Worm (Caenorhabditis elegans) whole organism, L1 larva: ENCODE measurements around the gene nspc-12.

Experiments used
- C16A3.4 ChIP-seq: fragments of 150-350 bp; optimal IDR thresholded peaks from 2 replicates; lab custom pipeline; 2014; ENCODE audit warnings: missing biosample characterization, missing genetic modification characterization
- F16B12.6 ChIP-seq: fragments of 150-350 bp; optimal IDR thresholded peaks from 2 replicates; lab custom pipeline; 2014; ENCODE audit warnings: missing biosample characterization, missing genetic modification characterization
- alr-1 ChIP-seq: fragments of 200-800 bp; sonication (Bioruptor generic); optimal IDR thresholded peaks from 2 replicates; lab custom pipeline; 2018; ENCODE audit warnings: borderline replicate concordance, mild to moderate bottlenecking, missing genetic modification characterization, missing compliant biosample characterization
- aly-2 ChIP-seq: fragments of 150-350 bp; optimal IDR thresholded peaks from 2 replicates; lab custom pipeline; 2014; ENCODE audit warnings: missing biosample characterization, missing genetic modification characterization
- blmp-1 ChIP-seq: fragments of 150-350 bp; optimal IDR thresholded peaks from 2 replicates; lab custom pipeline; 2014; ENCODE audit warnings: missing biosample characterization, missing genetic modification characterization
- ceh-88 ChIP-seq: fragments of 200-800 bp; sonication (Bioruptor generic); IDR thresholded peaks from 2 replicates; pipeline ENCODE4 v1.3.6; 2022; ENCODE audit warnings: missing genetic modification characterization, missing compliant biosample characterization
- ces-1 ChIP-seq: fragments of 150-350 bp; optimal IDR thresholded peaks from 2 replicates; lab custom pipeline; 2014; ENCODE audit warnings: missing biosample characterization, missing genetic modification reagents, missing genetic modification characterization
- efl-1 ChIP-seq, 4 experiments: fragments of 150-350 bp; optimal IDR thresholded peaks in 3 of 4; peaks in 1 of 4; 1 replicate in 1 of 4; 2 replicates in 3 of 4; lab custom pipeline; 2014; ENCODE audit warnings: missing biosample characterization in 2 of 4, missing genetic modification characterization in 2 of 4, missing genetic modification reagents in 2 of 4
- efl-3 ChIP-seq: fragments of 200-800 bp; sonication (Bioruptor generic); optimal IDR thresholded peaks from 2 replicates; lab custom pipeline; 2018; ENCODE audit warnings: mild to moderate bottlenecking, missing genetic modification characterization, missing compliant biosample characterization
- egl-27 ChIP-seq, 2 experiments: fragments of 150-350 bp in 1 of 2; sonication (generic microtip); optimal IDR thresholded peaks; 3 replicates each; lab custom pipeline; 2017 to 2018; ENCODE audit warnings: missing biosample characterization in 2 of 2, missing genetic modification characterization in 2 of 2, missing genetic modification reagents in 2 of 2
- elt-3 ChIP-seq, 6 experiments: fragments of 150-350 bp in 1 of 6; sonication (generic microtip); optimal IDR thresholded peaks; 2 replicates each; lab custom pipeline; 2017 to 2018; ENCODE audit warnings: missing biosample characterization in 6 of 6, missing genetic modification characterization in 6 of 6, inconsistent platforms in 1 of 6
- grh-1 ChIP-seq: fragments of 200-800 bp; sonication (Bioruptor generic); IDR thresholded peaks from 2 replicates; pipeline ENCODE4 v1.3.6; 2022; ENCODE audit warnings: missing genetic modification reagents, missing genetic modification characterization, missing compliant biosample characterization
- hlh-17 ChIP-seq: fragments of 200-800 bp; sonication (Bioruptor generic); optimal IDR thresholded peaks from 2 replicates; lab custom pipeline; 2018; ENCODE audit warnings: missing genetic modification characterization, mild to moderate bottlenecking, missing compliant biosample characterization, moderate library complexity, borderline replicate concordance
- hlh-4 ChIP-seq: sonication (generic microtip); optimal IDR thresholded peaks from 2 replicates; lab custom pipeline; 2016; ENCODE audit warnings: mild to moderate bottlenecking, missing genetic modification characterization, missing compliant biosample characterization
- hpl-2 ChIP-seq: fragments of 150-350 bp; optimal IDR thresholded peaks from 2 replicates; lab custom pipeline; 2014; ENCODE audit warnings: missing biosample characterization, missing genetic modification reagents, missing genetic modification characterization
- isw-1 ChIP-seq: fragments of 200-800 bp; sonication (Bioruptor generic); IDR thresholded peaks from 2 replicates; pipeline ENCODE4 v1.3.6; 2022; ENCODE audit warnings: missing genetic modification characterization, missing compliant biosample characterization
- lin-13 ChIP-seq: fragments of 150-350 bp; optimal IDR thresholded peaks from 2 replicates; lab custom pipeline; 2014; ENCODE audit warnings: missing biosample characterization, missing genetic modification reagents, missing genetic modification characterization
- lir-3 ChIP-seq: sonication (generic microtip); optimal IDR thresholded peaks from 2 replicates; lab custom pipeline; 2016; ENCODE audit warnings: mild to moderate bottlenecking, missing genetic modification characterization, moderate library complexity, missing compliant biosample characterization; ENCODE audit not compliant: poor library complexity
- mab-9 ChIP-seq: fragments of 200-800 bp; sonication (Bioruptor generic); IDR thresholded peaks from 2 replicates; pipeline ENCODE4 v1.3.6; 2022; ENCODE audit warnings: missing genetic modification reagents, missing genetic modification characterization, missing compliant biosample characterization
- mdl-1 ChIP-seq, 2 experiments: fragments of 150-350 bp; optimal IDR thresholded peaks; 2 replicates each; lab custom pipeline; 2014 to 2017; ENCODE audit warnings: missing biosample characterization in 2 of 2, missing genetic modification characterization in 2 of 2, inconsistent platforms in 1 of 2
- mef-2 ChIP-seq: fragments of 150-350 bp; optimal IDR thresholded peaks from 2 replicates; lab custom pipeline; 2014; ENCODE audit warnings: missing biosample characterization, missing genetic modification characterization
- nhr-11 ChIP-seq: fragments of 150-350 bp; optimal IDR thresholded peaks from 2 replicates; lab custom pipeline; 2014; ENCODE audit warnings: missing biosample characterization, missing genetic modification characterization
- nhr-12 ChIP-seq: sonication (generic microtip); optimal IDR thresholded peaks from 2 replicates; lab custom pipeline; 2017; ENCODE audit warnings: missing biosample characterization, missing genetic modification characterization
- nhr-19 ChIP-seq: fragments of 200-800 bp; sonication (Bioruptor generic); conservative IDR thresholded peaks from 2 replicates; pipeline ENCODE4 v1.3.6; 2022; ENCODE audit warnings: missing genetic modification characterization, missing compliant biosample characterization
- nhr-20 ChIP-seq: sonication (generic microtip); optimal IDR thresholded peaks from 2 replicates; lab custom pipeline; 2016; ENCODE audit warnings: mild to moderate bottlenecking, missing genetic modification characterization, missing compliant biosample characterization
- nhr-28 ChIP-seq: fragments of 150-350 bp; optimal IDR thresholded peaks from 2 replicates; lab custom pipeline; 2014; ENCODE audit warnings: missing biosample characterization, missing genetic modification characterization
- nhr-76 ChIP-seq: sonication (generic microtip); optimal IDR thresholded peaks from 2 replicates; lab custom pipeline; 2017; ENCODE audit warnings: missing biosample characterization, missing genetic modification characterization
- nhr-90 ChIP-seq: sonication (generic microtip); optimal IDR thresholded peaks from 2 replicates; lab custom pipeline; 2016; ENCODE audit warnings: mild to moderate bottlenecking, missing genetic modification characterization, missing compliant biosample characterization; ENCODE audit not compliant: poor library complexity
- pag-3 ChIP-seq: sonication (generic microtip); optimal IDR thresholded peaks from 2 replicates; lab custom pipeline; 2017; ENCODE audit warnings: missing genetic modification characterization, mild to moderate bottlenecking, missing compliant biosample characterization, antibody characterized with exemption, borderline replicate concordance; ENCODE audit not compliant: insufficient read depth
- pqm-1 ChIP-seq: sonication (generic microtip); optimal IDR thresholded peaks from 3 replicates; lab custom pipeline; 2017; ENCODE audit warnings: missing biosample characterization, missing genetic modification characterization
- rnt-1 ChIP-seq: sonication (generic microtip); optimal IDR thresholded peaks from 2 replicates; lab custom pipeline; 2016; ENCODE audit warnings: mild to moderate bottlenecking, missing genetic modification characterization, moderate library complexity, missing compliant biosample characterization
- skn-1 ChIP-seq: fragments of 150-350 bp; optimal IDR thresholded peaks from 2 replicates; lab custom pipeline; 2014; ENCODE audit warnings: missing biosample characterization, missing genetic modification characterization
- snpc-4 ChIP-seq: fragments of 150-350 bp; optimal IDR thresholded peaks from 2 replicates; lab custom pipeline; 2014; ENCODE audit warnings: missing biosample characterization, missing genetic modification characterization
- sox-4 ChIP-seq: sonication (generic microtip); optimal IDR thresholded peaks from 2 replicates; lab custom pipeline; 2016; ENCODE audit warnings: missing genetic modification characterization, missing compliant biosample characterization
- sup-37 ChIP-seq: fragments of 200-800 bp; sonication (Bioruptor generic); optimal IDR thresholded peaks from 2 replicates; lab custom pipeline; 2018; ENCODE audit warnings: mild to moderate bottlenecking, missing genetic modification characterization, missing compliant biosample characterization
- swsn-7 ChIP-seq: sonication (generic microtip); optimal IDR thresholded peaks from 2 replicates; lab custom pipeline; 2016; ENCODE audit warnings: missing genetic modification characterization, missing compliant biosample characterization
- tbx-2 ChIP-seq: sonication (generic microtip); optimal IDR thresholded peaks from 2 replicates; lab custom pipeline; 2016; ENCODE audit warnings: missing genetic modification characterization, missing compliant biosample characterization
- unc-130 ChIP-seq: fragments of 150-350 bp; optimal IDR thresholded peaks from 2 replicates; lab custom pipeline; 2017; ENCODE audit warnings: missing biosample characterization, missing genetic modification characterization, inconsistent platforms
- unc-30 ChIP-seq: sonication (generic microtip); optimal IDR thresholded peaks from 2 replicates; lab custom pipeline; 2017; ENCODE audit warnings: missing biosample characterization, missing genetic modification characterization
- unc-86 ChIP-seq: sonication (generic microtip); optimal IDR thresholded peaks from 2 replicates; lab custom pipeline; 2016; ENCODE audit warnings: missing genetic modification characterization, missing compliant biosample characterization
- vab-15 ChIP-seq: sonication (generic microtip); optimal IDR thresholded peaks from 2 replicates; lab custom pipeline; 2017; ENCODE audit warnings: missing genotype, mild to moderate bottlenecking, missing genetic modification characterization, missing compliant biosample characterization
- xbp-1 ChIP-seq: sonication (generic microtip); optimal IDR thresholded peaks from 2 replicates; lab custom pipeline; 2016; ENCODE audit warnings: missing genetic modification characterization, missing compliant biosample characterization
- zag-1 ChIP-seq: fragments of 150-350 bp; optimal IDR thresholded peaks from 2 replicates; lab custom pipeline; 2014; ENCODE audit warnings: missing biosample characterization, missing genetic modification characterization
- ztf-11 ChIP-seq, 2 experiments: sonication (generic microtip); optimal IDR thresholded peaks; 2 replicates each; lab custom pipeline; 2016 to 2017; ENCODE audit warnings: missing genetic modification characterization in 2 of 2, missing biosample characterization in 1 of 2, missing compliant biosample characterization in 1 of 2
- ztf-4 ChIP-seq: fragments of 150-350 bp; optimal IDR thresholded peaks from 2 replicates; lab custom pipeline; 2014; ENCODE audit warnings: missing biosample characterization, missing genetic modification characterization

The nspc-12 gene

DNA sequence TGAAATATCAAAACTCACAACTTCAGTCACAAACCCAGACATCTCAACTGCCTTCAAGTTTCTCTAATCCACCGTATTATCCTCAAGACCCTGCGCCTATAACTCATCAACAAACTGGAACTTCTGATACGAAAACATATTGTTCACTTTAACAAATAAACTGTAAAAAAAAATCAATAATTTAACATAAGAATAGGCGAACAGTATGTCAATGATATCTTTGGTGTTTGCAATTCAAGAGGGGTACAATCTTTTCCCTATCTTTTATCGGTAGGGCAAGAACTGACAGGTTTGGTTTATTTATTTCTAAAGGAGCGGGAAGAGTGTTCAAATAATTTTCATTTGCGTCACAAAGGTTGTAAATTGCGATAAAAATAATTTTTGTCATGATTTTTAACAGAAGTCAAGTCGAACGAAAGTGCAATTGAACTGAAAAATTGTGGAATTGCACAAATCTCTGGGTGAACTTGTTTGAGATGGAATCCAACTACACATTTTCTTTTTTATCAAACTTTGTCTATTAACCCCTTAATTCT lies 6.5 kb upstream of the nspc-12 start (continued):
- no peak for TF ChIP-seq unc-30 (tag; lab: Kevin White, UChicago)
- TF ChIP-seq efl-1 (optimal IDR thresholded peaks at IDR 0.05; lab: Kevin White, UChicago), result peak; percentile 80 to 83
- TF ChIP-seq efl-1 (GFP tag; optimal IDR thresholded peaks at IDR 0.05 in 1 of 2; lab: Kevin White, UChicago), result peak; percentile 52 to 96
- TF ChIP-seq nhr-90 (tag; lab: Kevin White, UChicago), result peak; percentile 99
- TF ChIP-seq ceh-88 (GFP tag; lab: Robert Waterston, UW), result peak; percentile 94
- TF ChIP-seq nhr-20 (tag; lab: Kevin White, UChicago), result peak; percentile 98
- peak; percentile 59 for TF ChIP-seq hlh-4 (tag; lab: Kevin White, UChicago)
- TF ChIP-seq blmp-1 (tag; lab: Kevin White, UChicago), result peak; percentile 54
- TF ChIP-seq hlh-17, result no peak
- TF ChIP-seq aly-2 (tag; lab: Kevin White, UChicago), result peak; percentile 99
- TF ChIP-seq lir-3, result peak; percentile 94
- TF ChIP-seq grh-1 (GFP tag; lab: Robert Waterston, UW), result peak; percentile 92
- peak; percentile 64 for TF ChIP-seq nhr-28 (tag; lab: Kevin White, UChicago)
- TF ChIP-seq skn-1 (tag; lab: Kevin White, UChicago), result peak; percentile 98
- peak; percentile 76 for TF ChIP-seq pag-3 (tag; lab: Kevin White, UChicago)
- TF ChIP-seq rnt-1 (tag; lab: Kevin White, UChicago), result peak; percentile 95
- peak; percentile 92 for TF ChIP-seq mab-9 (GFP tag; lab: Robert Waterston, UW)
- peak; percentile 89 for TF ChIP-seq pqm-1
- peak; percentile 99 for TF ChIP-seq sox-4 (tag; lab: Kevin White, UChicago)
- TF ChIP-seq nhr-12 (tag; lab: Kevin White, UChicago), result peak; percentile 64
- peak; percentile 88 for TF ChIP-seq sup-37 (GFP tag; lab: Kevin White, UChicago)
- peak; percentile 4 for TF ChIP-seq vab-15 (tag; lab: Kevin White, UChicago)
- TF ChIP-seq isw-1 (GFP tag; lab: Robert Waterston, UW), result peak; percentile 82
- peak in 4 of 6 experiments; percentile 54 to 100 (median 89) for TF ChIP-seq elt-3 (tag; optimal IDR thresholded peaks at IDR 0.05; lab: Kevin White, UChicago)
- TF ChIP-seq efl-3 (GFP tag; lab: Kevin White, UChicago), result peak; percentile 67
- peak; percentile 94 for TF ChIP-seq hpl-2 (GFP tag; lab: Kevin White, UChicago)
- peak; percentile 90 for TF ChIP-seq nhr-76 (tag; lab: Kevin White, UChicago)
- peak; percentile 99 for TF ChIP-seq C16A3.4 (tag; lab: Kevin White, UChicago)
- peak in 1 of 2 experiments; percentile 86 for TF ChIP-seq mdl-1 (tag; optimal IDR thresholded peaks at IDR 0.05; lab: Kevin White, UChicago)
- peak; percentile 66 for TF ChIP-seq unc-86 (tag; lab: Kevin White, UChicago)
- no peak for TF ChIP-seq alr-1 (tag; lab: Kevin White, UChicago)
- TF ChIP-seq xbp-1 (tag; lab: Kevin White, UChicago), result peak; percentile 91
- TF ChIP-seq lin-13 (GFP tag; lab: Kevin White, UChicago), result peak; percentile 96
- TF ChIP-seq ces-1, result peak; percentile 58
- no peak for TF ChIP-seq F16B12.6 (tag; lab: Kevin White, UChicago)
- peak; percentile 98 for TF ChIP-seq tbx-2 (tag; lab: Kevin White, UChicago)
- no peak for TF ChIP-seq unc-130 (tag; lab: Kevin White, UChicago)
- peak; percentile 49 to 89 for TF ChIP-seq ztf-11 (tag; optimal IDR thresholded peaks at IDR 0.05; lab: Kevin White, UChicago)
- TF ChIP-seq ztf-4 (tag; lab: Kevin White, UChicago), result peak; percentile 96
- TF ChIP-seq snpc-4 (tag; lab: Kevin White, UChicago), result peak; percentile 93
- peak; percentile 74 for TF ChIP-seq mef-2 (tag; lab: Kevin White, UChicago)
- TF ChIP-seq nhr-11 (tag; lab: Kevin White, UChicago), result peak; percentile 100
- peak; percentile 84 for TF ChIP-seq zag-1
- peak; percentile 97 for TF ChIP-seq nhr-19 (GFP tag; lab: Robert Waterston, UW)
- TF ChIP-seq egl-27 (tag; optimal IDR thresholded peaks at IDR 0.05; lab: Kevin White, UChicago), result peak; percentile 76 to 84
- peak; percentile 98 for TF ChIP-seq swsn-7 (tag; lab: Kevin White, UChicago)
